Fruit fly (Drosophila melanogaster) whole organism, embryonic: Measurements from ENCODE around the gene HUWE1.

Experiments used
- CG10654 ChIP-seq: fragments of 200-800 bp; sonication (Bioruptor generic); optimal IDR thresholded peaks from 2 replicates; lab custom pipeline; 2016; ENCODE audit warnings: missing biosample characterization, missing genetic modification characterization
- CG10979 ChIP-seq: fragments of 200-800 bp; sonication (Bioruptor generic); optimal IDR thresholded peaks from 2 replicates; lab custom pipeline; 2018; ENCODE audit warnings: missing biosample characterization, mild to moderate bottlenecking, missing genetic modification characterization, moderate library complexity
- CG11560 ChIP-seq: fragments of 200-800 bp; sonication (Bioruptor generic); IDR thresholded peaks from 3 replicates; pipeline ENCODE4 v1.3.6; 2022; ENCODE audit warnings: missing biosample characterization, missing genetic modification characterization
- CG12071 ChIP-seq: fragments of 200-800 bp; sonication (Bioruptor generic); optimal IDR thresholded peaks from 3 replicates; lab custom pipeline; 2018; ENCODE audit warnings: missing biosample characterization, mild to moderate bottlenecking, missing genetic modification characterization
- CG14860 ChIP-seq: fragments of 200-800 bp; sonication (Bioruptor generic); IDR thresholded peaks from 3 replicates; pipeline ENCODE4 v1.3.6; 2022; ENCODE audit warnings: missing biosample characterization, missing genetic modification characterization; ENCODE audit not compliant: partially characterized antibody
- CG15269 ChIP-seq: fragments of 200-800 bp; sonication (Bioruptor generic); optimal IDR thresholded peaks from 2 replicates; lab custom pipeline; 2018; ENCODE audit warnings: missing biosample characterization, mild to moderate bottlenecking, missing genetic modification characterization, moderate library complexity
- CG1529 ChIP-seq: fragments of 200-800 bp; sonication (Bioruptor generic); optimal IDR thresholded peaks from 3 replicates; lab custom pipeline; 2018; ENCODE audit warnings: missing biosample characterization, missing genetic modification characterization
- CG15479 ChIP-seq: fragments of 200-800 bp; sonication (Bioruptor generic); optimal IDR thresholded peaks from 3 replicates; lab custom pipeline; 2019; ENCODE audit warnings: missing biosample characterization, mild to moderate bottlenecking, missing genetic modification characterization, moderate library complexity
- CG18476 ChIP-seq: fragments of 200-800 bp; sonication (Bioruptor generic); optimal IDR thresholded peaks from 2 replicates; lab custom pipeline; 2016; ENCODE audit warnings: missing biosample characterization, mild to moderate bottlenecking, missing genetic modification characterization
- CG2116 ChIP-seq: fragments of 200-800 bp; sonication (Bioruptor generic); optimal IDR thresholded peaks from 3 replicates; lab custom pipeline; 2018; ENCODE audit warnings: missing biosample characterization, mild to moderate bottlenecking, missing genetic modification characterization
- CG2120 ChIP-seq: fragments of 200-800 bp; sonication (Bioruptor generic); optimal IDR thresholded peaks from 3 replicates; lab custom pipeline; 2016; ENCODE audit warnings: missing biosample characterization, missing genetic modification characterization
- CG30020 ChIP-seq: fragments of 200-800 bp; optimal IDR thresholded peaks from 2 replicates; lab custom pipeline; 2019; ENCODE audit warnings: missing biosample characterization, mild to moderate bottlenecking, missing genetic modification characterization, moderate library complexity
- CG42726 ChIP-seq: fragments of 200-800 bp; sonication (Bioruptor generic); IDR thresholded peaks from 2 replicates; pipeline ENCODE4 v1.3.6; 2022; ENCODE audit warnings: missing biosample characterization, missing genetic modification characterization; ENCODE audit not compliant: partially characterized antibody
- CG4328 ChIP-seq: fragments of 200-800 bp; sonication (Bioruptor generic); optimal IDR thresholded peaks from 3 replicates; lab custom pipeline; 2017; ENCODE audit warnings: missing biosample characterization, missing genetic modification reagents, missing genetic modification characterization
- CG4360 ChIP-seq: fragments of 200-800 bp; sonication (Bioruptor generic); IDR thresholded peaks from 2 replicates; pipeline ENCODE4 v1.3.6; 2022; ENCODE audit warnings: missing biosample characterization, missing genetic modification characterization
- CG5245 ChIP-seq: fragments of 200-800 bp; sonication (Bioruptor generic); optimal IDR thresholded peaks from 3 replicates; lab custom pipeline; 2016; ENCODE audit warnings: missing biosample characterization, missing genetic modification characterization
- CG8359 ChIP-seq: fragments of 200-800 bp; sonication (Bioruptor generic); optimal IDR thresholded peaks from 2 replicates; lab custom pipeline; 2017; ENCODE audit warnings: missing biosample characterization, mild to moderate bottlenecking, missing genetic modification characterization, borderline replicate concordance
- Dp ChIP-seq: fragments of 200-800 bp; sonication (Bioruptor generic); optimal IDR thresholded peaks from 2 replicates; lab custom pipeline; 2018; ENCODE audit warnings: missing biosample characterization, mild to moderate bottlenecking, missing genetic modification characterization, moderate library complexity
- Dref ChIP-seq: fragments of 200-800 bp; sonication (Bioruptor generic); IDR thresholded peaks from 2 replicates; pipeline ENCODE4 v1.3.6; 2022; ENCODE audit warnings: missing biosample characterization, missing genetic modification characterization
- Hand ChIP-seq: fragments of 200-800 bp; sonication (Bioruptor generic); optimal IDR thresholded peaks from 2 replicates; lab custom pipeline; 2017; ENCODE audit warnings: mild to moderate bottlenecking, missing biosample characterization, missing genetic modification reagents, missing genetic modification characterization
- Hey ChIP-seq: fragments of 200-800 bp; sonication (Bioruptor generic); optimal IDR thresholded peaks from 3 replicates; lab custom pipeline; 2018; ENCODE audit warnings: missing biosample characterization, mild to moderate bottlenecking, missing genetic modification characterization
- Myb ChIP-seq: fragments of 200-800 bp; sonication (Bioruptor generic); optimal IDR thresholded peaks from 2 replicates; lab custom pipeline; 2016; ENCODE audit warnings: missing biosample characterization, missing genetic modification characterization
- Neu2 ChIP-seq: fragments of 200-800 bp; sonication (Bioruptor generic); optimal IDR thresholded peaks from 3 replicates; lab custom pipeline; 2016; ENCODE audit warnings: missing biosample characterization, missing genetic modification characterization, borderline replicate concordance
- Ravus ChIP-seq: fragments of 200-800 bp; sonication (Bioruptor generic); IDR thresholded peaks from 2 replicates; pipeline ENCODE4 v1.3.6; 2022; ENCODE audit warnings: missing biosample characterization, missing genetic modification characterization
- Side ChIP-seq: fragments of 200-800 bp; sonication (Bioruptor generic); optimal IDR thresholded peaks from 2 replicates; lab custom pipeline; 2016; ENCODE audit warnings: missing biosample characterization, missing genetic modification characterization
- Sox102F ChIP-seq: fragments of 200-800 bp; sonication (Bioruptor generic); optimal IDR thresholded peaks from 2 replicates; lab custom pipeline; 2018; ENCODE audit warnings: missing biosample characterization, mild to moderate bottlenecking, missing genetic modification characterization, moderate library complexity
- Stat92E ChIP-seq, 3 experiments: fragments of >200 bp in 2 of 3; fragments of 200-800 bp in 1 of 3; sonication (Bioruptor generic) in 1 of 3; optimal IDR thresholded peaks; 2 replicates each; lab custom pipeline; 2017 to 2019; ENCODE audit warnings: missing biosample characterization in 3 of 3, missing genetic modification characterization in 3 of 3, mild to moderate bottlenecking in 1 of 3, moderate library complexity in 1 of 3
- bab2 ChIP-seq: fragments of 200-800 bp; sonication (Bioruptor generic); optimal IDR thresholded peaks from 2 replicates; lab custom pipeline; 2016; ENCODE audit warnings: missing biosample characterization, missing genetic modification characterization
- bcd ChIP-seq: fragments of 200-800 bp; sonication (Bioruptor generic); optimal IDR thresholded peaks from 2 replicates; lab custom pipeline; 2017; ENCODE audit warnings: missing biosample characterization, mild to moderate bottlenecking, missing genetic modification characterization
- bigmax ChIP-seq: fragments of 200-800 bp; sonication (Bioruptor generic); optimal IDR thresholded peaks from 2 replicates; lab custom pipeline; 2018; ENCODE audit warnings: missing biosample characterization, mild to moderate bottlenecking, missing genetic modification characterization
- btn ChIP-seq: fragments of 200-800 bp; sonication (Bioruptor generic); optimal IDR thresholded peaks from 2 replicates; lab custom pipeline; 2016; ENCODE audit warnings: missing biosample characterization, missing genetic modification characterization
- cato ChIP-seq: fragments of 200-800 bp; sonication (Bioruptor generic); optimal IDR thresholded peaks from 2 replicates; lab custom pipeline; 2016; ENCODE audit warnings: missing biosample characterization, missing genetic modification characterization, borderline replicate concordance
- chm ChIP-seq: fragments of 200-800 bp; sonication (Bioruptor generic); IDR thresholded peaks from 2 replicates; pipeline ENCODE4 v1.3.6; 2022; ENCODE audit warnings: missing biosample characterization, missing genetic modification characterization
- hbn ChIP-seq: fragments of 200-800 bp; sonication (Bioruptor generic); IDR thresholded peaks from 2 replicates; pipeline ENCODE4 v1.3.6; 2022; ENCODE audit warnings: missing biosample characterization, missing genetic modification characterization; ENCODE audit not compliant: partially characterized antibody
- hth ChIP-seq: fragments of >200 bp; optimal IDR thresholded peaks from 2 replicates; lab custom pipeline; 2017; ENCODE audit warnings: inconsistent platforms
- ind ChIP-seq: fragments of 200-800 bp; sonication (Bioruptor generic); optimal IDR thresholded peaks from 3 replicates; lab custom pipeline; 2016; ENCODE audit warnings: missing biosample characterization, missing genetic modification characterization
- inv ChIP-seq: fragments of 200-800 bp; sonication (Bioruptor generic); IDR thresholded peaks from 2 replicates; pipeline ENCODE4 v1.3.6; 2022; ENCODE audit warnings: missing biosample characterization, missing genetic modification characterization; ENCODE audit not compliant: partially characterized antibody
- kah ChIP-seq: fragments of 200-800 bp; sonication (Bioruptor generic); optimal IDR thresholded peaks from 2 replicates; lab custom pipeline; 2018; ENCODE audit warnings: missing biosample characterization, mild to moderate bottlenecking, missing genetic modification characterization
- lola ChIP-seq, 3 experiments: fragments of >200 bp in 2 of 3; fragments of 200-800 bp in 1 of 3; sonication (Bioruptor generic) in 1 of 3; optimal IDR thresholded peaks; 2 replicates each; lab custom pipeline; 2017 to 2019; ENCODE audit warnings: missing biosample characterization in 3 of 3, missing genetic modification characterization in 3 of 3, mild to moderate bottlenecking in 1 of 3, moderate library complexity in 1 of 3
- mam ChIP-seq: fragments of 200-800 bp; sonication (Bioruptor generic); optimal IDR thresholded peaks from 3 replicates; lab custom pipeline; 2016; ENCODE audit warnings: missing biosample characterization, missing genetic modification characterization
- nerfin-2 ChIP-seq: fragments of 200-800 bp; sonication (Bioruptor generic); IDR thresholded peaks from 2 replicates; pipeline ENCODE4 v1.3.6; 2022; ENCODE audit warnings: missing biosample characterization, missing genetic modification characterization; ENCODE audit not compliant: partially characterized antibody
- onecut ChIP-seq: fragments of 200-800 bp; sonication (Bioruptor generic); IDR thresholded peaks from 2 replicates; pipeline ENCODE4 v1.3.6; 2022; ENCODE audit warnings: missing biosample characterization, missing genetic modification characterization
- pan ChIP-seq, 4 experiments: fragments of >200 bp in 3 of 4; fragments of 200-800 bp in 1 of 4; sonication (Bioruptor generic) in 1 of 4; optimal IDR thresholded peaks in 3 of 4; IDR thresholded peaks in 1 of 4; 2 replicates each; pipeline versions ENCODE4 v1.3.6 to Lab custom; 2017 to 2022; ENCODE audit warnings: missing biosample characterization in 2 of 4, missing genetic modification characterization in 2 of 4, mixed read lengths in 1 of 4
- pita ChIP-seq: fragments of 200-800 bp; sonication (Bioruptor generic); optimal IDR thresholded peaks from 2 replicates; lab custom pipeline; 2017; ENCODE audit warnings: missing biosample characterization, mild to moderate bottlenecking, missing genetic modification characterization
- pum ChIP-seq: fragments of 200-800 bp; sonication (Bioruptor generic); optimal IDR thresholded peaks from 2 replicates; lab custom pipeline; 2016; ENCODE audit warnings: missing biosample characterization, missing genetic modification characterization
- unc-4 ChIP-seq: fragments of 200-800 bp; sonication (Bioruptor generic); IDR thresholded peaks from 2 replicates; pipeline ENCODE4 v1.3.6; 2022; ENCODE audit warnings: missing biosample characterization, missing genetic modification characterization; ENCODE audit not compliant: partially characterized antibody
- zen2 ChIP-seq: fragments of 200-800 bp; sonication (Bioruptor generic); IDR thresholded peaks from 3 replicates; pipeline ENCODE4 v1.3.6; 2022; ENCODE audit warnings: missing biosample characterization, missing genetic modification characterization; ENCODE audit not compliant: partially characterized antibody

Gene HUWE1

dm6 chrX:15760447-15761297 lies 48.2 kb downstream of the HUWE1 start, which contains the start of the genes Graf and mRpL3 (continued):
- no peak for TF ChIP-seq ind (GFP tag; lab: Kevin White, UChicago)
- TF ChIP-seq inv (GFP tag; lab: Robert Waterston, UW) = peak; percentile 88
- peak; percentile 47 for TF ChIP-seq CG2116 (GFP tag; lab: Kevin White, UChicago)
- no peak for TF ChIP-seq CG12071 (GFP tag; lab: Kevin White, UChicago)
- TF ChIP-seq CG14860 = peak; percentile 90
- TF ChIP-seq pan (optimal IDR thresholded peaks at IDR 0.05; lab: Kevin White, UChicago) = no peak
- TF ChIP-seq pan (GFP tag; optimal IDR thresholded peaks at IDR 0.05 in 1 of 2, IDR thresholded peaks at IDR 0.05 in 1 of 2) = no peak
- peak; percentile 96 for TF ChIP-seq kah (GFP tag; lab: Kevin White, UChicago)
- TF ChIP-seq btn (GFP tag; lab: Kevin White, UChicago) = no peak
- no peak for TF ChIP-seq CG4328 (GFP tag; lab: Kevin White, UChicago)
- peak; percentile 96 for TF ChIP-seq CG30020 (tag; lab: Kevin White, UChicago)
- no peak for TF ChIP-seq CG11560 (tag; lab: Robert Waterston, UW)
- no peak for TF ChIP-seq Sox102F (GFP tag; lab: Kevin White, UChicago)
- TF ChIP-seq unc-4 = peak; percentile 80
- TF ChIP-seq CG1529 (GFP tag; lab: Kevin White, UChicago) = no peak
- TF ChIP-seq CG42726 (GFP tag; lab: Robert Waterston, UW) = peak; percentile 88
- TF ChIP-seq nerfin-2 = peak; percentile 92
- TF ChIP-seq bigmax (GFP tag; lab: Kevin White, UChicago) = no peak
- TF ChIP-seq Stat92E (GFP tag; optimal IDR thresholded peaks at IDR 0.05; lab: Kevin White, UChicago) = no peak
- TF ChIP-seq hth (lab: Kevin White, UChicago) = no peak
- TF ChIP-seq Hand (GFP tag; lab: Kevin White, UChicago) = no peak
- TF ChIP-seq CG10654 (GFP tag; lab: Kevin White, UChicago) = no peak
- no peak for TF ChIP-seq CG10979 (tag; lab: Kevin White, UChicago)
- no peak for TF ChIP-seq pum (GFP tag; lab: Kevin White, UChicago)
- no peak for TF ChIP-seq bab2 (GFP tag; lab: Kevin White, UChicago)
- TF ChIP-seq CG15479 (GFP tag; lab: Kevin White, UChicago) = no peak
- TF ChIP-seq bcd = no peak
- TF ChIP-seq pita (GFP tag; lab: Kevin White, UChicago) = no peak
- peak; percentile 88 for TF ChIP-seq zen2
- no peak for TF ChIP-seq chm (GFP tag; lab: Robert Waterston, UW)
- TF ChIP-seq onecut (GFP tag; lab: Robert Waterston, UW) = no peak
- TF ChIP-seq Dref (GFP tag; lab: Robert Waterston, UW) = peak; percentile 93
- no peak for TF ChIP-seq Side (GFP tag; lab: Kevin White, UChicago)
- no peak for TF ChIP-seq cato (GFP tag; lab: Kevin White, UChicago)
- TF ChIP-seq CG5245 (GFP tag; lab: Kevin White, UChicago) = no peak
- TF ChIP-seq Ravus (GFP tag; lab: Robert Waterston, UW) = no peak
- no peak for TF ChIP-seq CG18476 (GFP tag; lab: Kevin White, UChicago)
- peak; percentile 5 for TF ChIP-seq CG2120 (GFP tag; lab: Kevin White, UChicago)
- TF ChIP-seq Neu2 (GFP tag; lab: Kevin White, UChicago) = no peak
- no peak for TF ChIP-seq CG15269
- TF ChIP-seq CG8359 = no peak
- peak; percentile 77 for TF ChIP-seq hbn (GFP tag; lab: Robert Waterston, UW)
- TF ChIP-seq Dp (GFP tag; lab: Kevin White, UChicago) = no peak
- TF ChIP-seq CG4360 = no peak
- TF ChIP-seq Hey (tag; lab: Kevin White, UChicago) = no peak
- TF ChIP-seq mam (GFP tag; lab: Kevin White, UChicago) = no peak
- no peak for TF ChIP-seq Myb (GFP tag; lab: Kevin White, UChicago)
- TF ChIP-seq lola (GFP tag; optimal IDR thresholded peaks at IDR 0.05; lab: Kevin White, UChicago) = peak in 1 of 3 experiments; percentile 85
